Fruit fly (Drosophila melanogaster) whole organism, embryonic: ENCODE results near the gene CG31800.

ENCODE experiments used
- Atf3 ChIP-seq: fragments of 200-800 bp; sonication (Bioruptor generic); optimal IDR thresholded peaks from 3 replicates; lab custom pipeline; 2016; ENCODE audit warnings: missing biosample characterization, missing genetic modification characterization
- Atf6 ChIP-seq: fragments of 200-800 bp; sonication (Bioruptor generic); IDR thresholded peaks from 2 replicates; pipeline ENCODE4 v1.3.6; 2022; ENCODE audit warnings: missing biosample characterization, missing genetic modification characterization
- CG10959 ChIP-seq: fragments of 200-800 bp; sonication (Bioruptor generic); IDR thresholded peaks from 2 replicates; pipeline ENCODE4 v1.3.6; 2022; ENCODE audit warnings: missing biosample characterization, missing genetic modification characterization
- CG11560 ChIP-seq: fragments of 200-800 bp; sonication (Bioruptor generic); IDR thresholded peaks from 3 replicates; pipeline ENCODE4 v1.3.6; 2022; ENCODE audit warnings: missing biosample characterization, missing genetic modification characterization
- CG12769 ChIP-seq: fragments of 200-800 bp; sonication (Bioruptor generic); optimal IDR thresholded peaks from 2 replicates; lab custom pipeline; 2019; ENCODE audit warnings: missing biosample characterization, mild to moderate bottlenecking, missing genetic modification characterization, moderate library complexity
- CG13894 ChIP-seq: fragments of 200-800 bp; sonication (Bioruptor generic); optimal IDR thresholded peaks from 3 replicates; lab custom pipeline; 2018; ENCODE audit warnings: missing biosample characterization, mild to moderate bottlenecking, missing genetic modification characterization, moderate library complexity
- CG1647 ChIP-seq: fragments of 200-800 bp; sonication (Bioruptor generic); optimal IDR thresholded peaks from 3 replicates; lab custom pipeline; 2016; ENCODE audit warnings: missing biosample characterization, missing genetic modification characterization
- CG17361 ChIP-seq: fragments of 200-800 bp; sonication (Bioruptor generic); IDR thresholded peaks from 3 replicates; pipeline ENCODE4 v1.3.6; 2022; ENCODE audit warnings: missing biosample characterization, missing genetic modification characterization
- CG17829 ChIP-seq: fragments of 200-800 bp; optimal IDR thresholded peaks from 2 replicates; lab custom pipeline; 2019; ENCODE audit warnings: missing biosample characterization, mild to moderate bottlenecking, missing genetic modification characterization, moderate library complexity
- CG2202 ChIP-seq: fragments of 200-800 bp; sonication (Bioruptor generic); optimal IDR thresholded peaks from 2 replicates; lab custom pipeline; 2018; ENCODE audit warnings: missing biosample characterization, mild to moderate bottlenecking, missing genetic modification characterization
- CG30431 ChIP-seq: fragments of 200-800 bp; sonication (Bioruptor generic); optimal IDR thresholded peaks from 2 replicates; lab custom pipeline; 2017; ENCODE audit warnings: missing biosample characterization, missing genetic modification characterization
- CG33557 ChIP-seq: fragments of 200-800 bp; sonication (Bioruptor generic); optimal IDR thresholded peaks from 2 replicates; lab custom pipeline; 2019; ENCODE audit warnings: missing biosample characterization, mild to moderate bottlenecking, missing genetic modification characterization, moderate library complexity
- CG3726 ChIP-seq: fragments of 200-800 bp; sonication (Bioruptor generic); IDR thresholded peaks from 3 replicates; pipeline ENCODE4, ENCODE4 v1.3.6; 2022; ENCODE audit warnings: missing biosample characterization, missing genetic modification characterization
- CG6175 ChIP-seq: fragments of 200-800 bp; sonication (Bioruptor generic); IDR thresholded peaks from 3 replicates; pipeline ENCODE4 v1.3.6; 2022; ENCODE audit warnings: missing biosample characterization, missing genetic modification characterization
- CG6254 ChIP-seq: fragments of 200-800 bp; sonication (Bioruptor generic); optimal IDR thresholded peaks from 3 replicates; lab custom pipeline; 2017; ENCODE audit warnings: mild to moderate bottlenecking, missing biosample characterization, missing genetic modification reagents, missing genetic modification characterization
- CG6683 ChIP-seq: fragments of 200-800 bp; sonication (Bioruptor generic); optimal IDR thresholded peaks from 2 replicates; lab custom pipeline; 2017; ENCODE audit warnings: missing biosample characterization, mild to moderate bottlenecking, missing genetic modification characterization, missing genetic modification reagents
- Drgx ChIP-seq: fragments of 200-800 bp; sonication (Bioruptor generic); IDR thresholded peaks from 2 replicates; pipeline ENCODE4 v1.3.6; 2022; ENCODE audit warnings: missing biosample characterization, missing genetic modification characterization
- ERR ChIP-seq: fragments of 200-800 bp; sonication (Bioruptor generic); optimal IDR thresholded peaks from 2 replicates; lab custom pipeline; 2016; ENCODE audit warnings: missing biosample characterization, missing genetic modification characterization
- Fer3 ChIP-seq: fragments of 200-800 bp; sonication (Bioruptor generic); optimal IDR thresholded peaks from 2 replicates; lab custom pipeline; 2018; ENCODE audit warnings: missing biosample characterization, mild to moderate bottlenecking, missing genetic modification characterization, moderate library complexity
- Gsc ChIP-seq: fragments of 200-800 bp; sonication (Bioruptor generic); IDR thresholded peaks from 2 replicates; pipeline ENCODE4 v1.3.6; 2022; ENCODE audit warnings: missing biosample characterization, missing genetic modification characterization
- Gug ChIP-seq: fragments of 200-800 bp; sonication (Bioruptor generic); IDR thresholded peaks from 4 replicates; pipeline ENCODE4 v1.3.6; 2022; ENCODE audit warnings: missing biosample characterization, missing genetic modification characterization
- HLH3B ChIP-seq: fragments of 200-800 bp; sonication (Bioruptor generic); IDR thresholded peaks from 2 replicates; pipeline ENCODE4 v1.3.6; 2022; ENCODE audit warnings: missing biosample characterization, missing genetic modification characterization
- HmgD ChIP-seq: fragments of 200-800 bp; sonication (Bioruptor generic); optimal IDR thresholded peaks from 3 replicates; lab custom pipeline; 2016; ENCODE audit warnings: missing biosample characterization, missing genetic modification characterization
- Hr78 ChIP-seq, 2 experiments: fragments of 200-800 bp in 1 of 2; fragments of >200 bp in 1 of 2; sonication (Bioruptor generic) in 1 of 2; optimal IDR thresholded peaks; 2 replicates each; lab custom pipeline; 2017 to 2019; ENCODE audit warnings: missing biosample characterization in 2 of 2, missing genetic modification characterization in 2 of 2, mild to moderate bottlenecking in 1 of 2, moderate library complexity in 1 of 2
- Kr ChIP-seq: fragments of 200-800 bp; sonication (Bioruptor generic); optimal IDR thresholded peaks from 2 replicates; lab custom pipeline; 2017; ENCODE audit warnings: missing biosample characterization, mild to moderate bottlenecking, missing genetic modification characterization
- MTF-1 ChIP-seq: fragments of 200-800 bp; sonication (Bioruptor generic); optimal IDR thresholded peaks from 2 replicates; lab custom pipeline; 2018; ENCODE audit warnings: missing biosample characterization, mild to moderate bottlenecking, missing genetic modification characterization, borderline replicate concordance
- Poxn ChIP-seq: fragments of 200-800 bp; sonication (Bioruptor generic); IDR thresholded peaks from 2 replicates; pipeline ENCODE4 v1.3.6; 2022; ENCODE audit warnings: missing biosample characterization, missing genetic modification characterization
- Sin3A ChIP-seq: fragments of >200 bp; optimal IDR thresholded peaks from 2 replicates; lab custom pipeline; 2018
- Taf1 ChIP-seq: fragments of 200-800 bp; sonication (Bioruptor generic); IDR thresholded peaks from 2 replicates; pipeline ENCODE4 v1.3.6; 2022; ENCODE audit warnings: missing biosample characterization, missing genetic modification characterization
- Trl ChIP-seq, 3 experiments: fragments of >200 bp in 2 of 3; fragments of 200-800 bp in 1 of 3; sonication (Bioruptor generic) in 1 of 3; optimal IDR thresholded peaks; 2 replicates in 1 of 3; 3 replicates in 2 of 3; lab custom pipeline; 2016 to 2017; ENCODE audit warnings: missing biosample characterization in 1 of 3, missing genetic modification characterization in 1 of 3
- Xrp1 ChIP-seq: fragments of 200-800 bp; sonication (Bioruptor generic); IDR thresholded peaks from 2 replicates; pipeline ENCODE4 v1.3.6; 2022; ENCODE audit warnings: missing biosample characterization, missing genetic modification characterization
- ac ChIP-seq: fragments of 200-800 bp; sonication (Bioruptor generic); optimal IDR thresholded peaks from 3 replicates; lab custom pipeline; 2017; ENCODE audit warnings: missing biosample characterization, mild to moderate bottlenecking, missing genetic modification characterization
- aop ChIP-seq: fragments of 200-800 bp; sonication (Bioruptor generic); IDR thresholded peaks from 2 replicates; pipeline ENCODE4 v1.3.6; 2022; ENCODE audit warnings: missing biosample characterization, missing genetic modification characterization
- ase ChIP-seq: fragments of 200-800 bp; sonication (Bioruptor generic); IDR thresholded peaks from 3 replicates; pipeline ENCODE4 v1.3.6; 2022; ENCODE audit warnings: missing biosample characterization, missing genetic modification characterization
- ato ChIP-seq: fragments of 200-800 bp; sonication (Bioruptor generic); IDR thresholded peaks from 2 replicates; pipeline ENCODE4 v1.3.6; 2022; ENCODE audit warnings: missing biosample characterization, missing genetic modification characterization; ENCODE audit not compliant: partially characterized antibody
- br ChIP-seq: fragments of >200 bp; optimal IDR thresholded peaks from 2 replicates; lab custom pipeline; 2017
- cad ChIP-seq: fragments of >200 bp; optimal IDR thresholded peaks from 2 replicates; lab custom pipeline; 2017; ENCODE audit warnings: missing biosample characterization, missing genetic modification characterization
- emc ChIP-seq: fragments of 200-800 bp; sonication (Bioruptor generic); optimal IDR thresholded peaks from 2 replicates; lab custom pipeline; 2016; ENCODE audit warnings: missing biosample characterization, missing genetic modification characterization
- gce ChIP-seq: fragments of 200-800 bp; sonication (Bioruptor generic); IDR thresholded peaks from 3 replicates; pipeline ENCODE4 v1.3.6; 2022; ENCODE audit warnings: missing biosample characterization, missing genetic modification characterization
- knrl ChIP-seq: fragments of 200-800 bp; sonication (Bioruptor generic); IDR thresholded peaks from 3 replicates; pipeline ENCODE4 v1.3.6; 2022; ENCODE audit warnings: missing biosample characterization, missing genetic modification characterization; ENCODE audit not compliant: partially characterized antibody
- lab ChIP-seq: fragments of 200-800 bp; sonication (Bioruptor generic); optimal IDR thresholded peaks from 3 replicates; lab custom pipeline; 2017; ENCODE audit warnings: missing biosample characterization, missing genetic modification characterization, mild to moderate bottlenecking, moderate library complexity, missing genetic modification reagents
- maf-S ChIP-seq: fragments of 200-800 bp; sonication (Bioruptor generic); optimal IDR thresholded peaks from 2 replicates; lab custom pipeline; 2016; ENCODE audit warnings: missing biosample characterization, missing genetic modification characterization
- nom ChIP-seq: fragments of 200-800 bp; sonication (Bioruptor generic); optimal IDR thresholded peaks from 2 replicates; lab custom pipeline; 2017; ENCODE audit warnings: missing biosample characterization, missing genetic modification characterization, mild to moderate bottlenecking, moderate library complexity, missing genetic modification reagents
- phol ChIP-seq: fragments of 200-800 bp; sonication (Bioruptor generic); optimal IDR thresholded peaks from 3 replicates; lab custom pipeline; 2018; ENCODE audit warnings: missing biosample characterization, mild to moderate bottlenecking, missing genetic modification characterization, moderate library complexity
- pros ChIP-seq: fragments of 200-800 bp; sonication (Bioruptor generic); optimal IDR thresholded peaks from 3 replicates; lab custom pipeline; 2019; ENCODE audit warnings: missing biosample characterization, mild to moderate bottlenecking, missing genetic modification characterization, moderate library complexity
- psq ChIP-seq: fragments of 200-800 bp; sonication (Bioruptor generic); optimal IDR thresholded peaks from 2 replicates; lab custom pipeline; 2017; ENCODE audit warnings: missing biosample characterization, missing genetic modification characterization
- seq ChIP-seq: fragments of 200-800 bp; sonication (Bioruptor generic); IDR thresholded peaks from 2 replicates; pipeline ENCODE4 v1.3.6; 2022; ENCODE audit warnings: missing biosample characterization, missing genetic modification characterization
- tx ChIP-seq: fragments of 200-800 bp; sonication (Bioruptor generic); optimal IDR thresholded peaks from 2 replicates; lab custom pipeline; 2016; ENCODE audit warnings: missing biosample characterization, missing genetic modification characterization
- usp ChIP-seq: fragments of >200 bp; optimal IDR thresholded peaks from 2 replicates; lab custom pipeline; 2017; ENCODE audit warnings: missing biosample characterization, missing genetic modification characterization
- vnd ChIP-seq: fragments of 200-800 bp; sonication (Bioruptor generic); IDR thresholded peaks from 3 replicates; pipeline ENCODE4 v1.3.6; 2022; ENCODE audit warnings: missing biosample characterization, missing genetic modification characterization; ENCODE audit not compliant: partially characterized antibody

Gene CG31800

dm6 chr2L:19011895-19012645 is 22.3 kb downstream of the CG31800 start (continued):
- TF ChIP-seq CG6175 (peak; percentile 78), Atf6 (GFP tag; lab: Robert Waterston, UW) (peak; percentile 92), ERR (GFP tag; lab: Kevin White, UChicago) (peak; percentile 67), CG1647 (GFP tag; lab: Kevin White, UChicago) (peak; percentile 66), nom (no peak), gce (GFP tag; lab: Robert Waterston, UW) (peak; percentile 76), Gug (GFP tag; lab: Robert Waterston, UW) (peak; percentile 84), emc (peak; percentile 44), ase (GFP tag; lab: Robert Waterston, UW) (peak; percentile 80), Atf3 (GFP tag; lab: Kevin White, UChicago) (peak; percentile 61), usp (GFP tag; lab: Kevin White, UChicago) (no peak), tx (GFP tag; lab: Kevin White, UChicago) (peak; percentile 73), CG17829 (tag; lab: Kevin White, UChicago) (peak; percentile 67), Gsc (peak; percentile 66), CG11560 (tag; lab: Robert Waterston, UW) (peak; percentile 59; the same call in 2 of the 3 replicates), CG10959 (GFP tag; lab: Robert Waterston, UW) (no peak), aop (GFP tag; lab: Robert Waterston, UW) (no peak), Trl (optimal IDR thresholded peaks at IDR 0.05; lab: Kevin White, UChicago) (no peak), Trl (GFP tag; optimal IDR thresholded peaks at IDR 0.05; lab: Kevin White, UChicago) (peak; percentile 77), CG3726 (GFP tag; lab: Robert Waterston, UW) (peak; percentile 69; the same call in 2 of the 3 replicates), phol (tag; lab: Kevin White, UChicago) (peak; percentile 71), Kr (GFP tag; lab: Kevin White, UChicago) (no peak), MTF-1 (GFP tag; lab: Kevin White, UChicago) (peak; percentile 33), CG6683 (peak; percentile 60), Fer3 (tag; lab: Kevin White, UChicago) (peak; percentile 82), CG17361 (GFP tag; lab: Robert Waterston, UW) (peak; percentile 75), knrl (GFP tag; lab: Robert Waterston, UW) (no peak), Hr78 (GFP tag; optimal IDR thresholded peaks at IDR 0.05; lab: Kevin White, UChicago) (no peak), ac (GFP tag; lab: Kevin White, UChicago) (no peak), psq (no peak), Xrp1 (GFP tag; lab: Robert Waterston, UW) (peak; percentile 84), CG2202 (tag; lab: Kevin White, UChicago) (peak; percentile 5), CG33557 (GFP tag; lab: Kevin White, UChicago) (no peak), Drgx (GFP tag; lab: Robert Waterston, UW) (peak; percentile 68), cad (GFP tag; lab: Kevin White, UChicago) (no peak), CG13894 (peak; percentile 87), CG30431 (GFP tag; lab: Kevin White, UChicago) (peak; percentile 43), Poxn (GFP tag; lab: Robert Waterston, UW) (peak; percentile 66; the same call in 1 of the 2 replicates), br (lab: Kevin White, UChicago) (no peak), pros (GFP tag; lab: Kevin White, UChicago) (no peak), vnd (GFP tag; lab: Robert Waterston, UW) (no peak), Taf1 (GFP tag; lab: Robert Waterston, UW) (peak; percentile 71), CG12769 (peak; percentile 95), CG6254 (GFP tag; lab: Kevin White, UChicago) (no peak), HmgD (GFP tag; lab: Kevin White, UChicago) (peak; percentile 59), seq (GFP tag; lab: Robert Waterston, UW) (peak; percentile 82), ato (GFP tag; lab: Robert Waterston, UW) (no peak), HLH3B (GFP tag; lab: Robert Waterston, UW) (peak; percentile 83), maf-S (GFP tag; lab: Kevin White, UChicago) (peak; percentile 83), lab (GFP tag; lab: Kevin White, UChicago) (peak; percentile 92), Sin3A (lab: Kevin White, UChicago) (no peak)
